Fruit fly (Drosophila melanogaster) whole organism, embryonic: ENCODE data around the gene CG15767.
A peak's percentile ranks its signal among the peaks of the same experiment; 100 is the strongest.

ENCODE experiments used
- Bgb ChIP-seq: fragments of 200-800 bp; sonication (Bioruptor generic); IDR thresholded peaks from 2 replicates; pipeline ENCODE4 v1.3.6; 2022; ENCODE audit warnings: missing biosample characterization, missing genetic modification characterization; ENCODE audit not compliant: partially characterized antibody
- CG10431 ChIP-seq: fragments of 200-800 bp; sonication (Bioruptor generic); optimal IDR thresholded peaks from 3 replicates; lab custom pipeline; 2018; ENCODE audit warnings: missing biosample characterization, mild to moderate bottlenecking, missing genetic modification characterization
- CG10565 ChIP-seq: fragments of 200-800 bp; sonication (Bioruptor generic); optimal IDR thresholded peaks from 3 replicates; lab custom pipeline; 2016; ENCODE audit warnings: missing biosample characterization, mild to moderate bottlenecking, missing genetic modification characterization
- CG10959 ChIP-seq: fragments of 200-800 bp; sonication (Bioruptor generic); IDR thresholded peaks from 2 replicates; pipeline ENCODE4 v1.3.6; 2022; ENCODE audit warnings: missing biosample characterization, missing genetic modification characterization
- CG11456 ChIP-seq: fragments of 200-800 bp; sonication (Bioruptor generic); IDR thresholded peaks from 3 replicates; pipeline ENCODE4 v1.3.6; 2022; ENCODE audit warnings: missing biosample characterization, missing genetic modification characterization
- CG12219 ChIP-seq: fragments of 200-800 bp; sonication (Bioruptor generic); optimal IDR thresholded peaks from 3 replicates; lab custom pipeline; 2018; ENCODE audit warnings: missing biosample characterization, mild to moderate bottlenecking, missing genetic modification characterization
- CG12659 ChIP-seq: fragments of 200-800 bp; sonication (Bioruptor generic); optimal IDR thresholded peaks from 3 replicates; lab custom pipeline; 2017; ENCODE audit warnings: mild to moderate bottlenecking, missing biosample characterization, missing genetic modification reagents, missing genetic modification characterization
- CG15269 ChIP-seq: fragments of 200-800 bp; sonication (Bioruptor generic); optimal IDR thresholded peaks from 2 replicates; lab custom pipeline; 2018; ENCODE audit warnings: missing biosample characterization, mild to moderate bottlenecking, missing genetic modification characterization, moderate library complexity
- CG1529 ChIP-seq: fragments of 200-800 bp; sonication (Bioruptor generic); optimal IDR thresholded peaks from 3 replicates; lab custom pipeline; 2018; ENCODE audit warnings: missing biosample characterization, missing genetic modification characterization
- CG15601 ChIP-seq: fragments of 200-800 bp; sonication (Bioruptor generic); optimal IDR thresholded peaks from 3 replicates; lab custom pipeline; 2019; ENCODE audit warnings: missing biosample characterization, mild to moderate bottlenecking, missing genetic modification characterization, moderate library complexity
- CG1602 ChIP-seq: fragments of 200-800 bp; sonication (Bioruptor generic); optimal IDR thresholded peaks from 3 replicates; lab custom pipeline; 2016; ENCODE audit warnings: missing biosample characterization, missing genetic modification characterization
- CG1647 ChIP-seq: fragments of 200-800 bp; sonication (Bioruptor generic); optimal IDR thresholded peaks from 3 replicates; lab custom pipeline; 2016; ENCODE audit warnings: missing biosample characterization, missing genetic modification characterization
- CG17912 ChIP-seq: fragments of 200-800 bp; sonication (Bioruptor generic); optimal IDR thresholded peaks from 2 replicates; lab custom pipeline; 2018; ENCODE audit warnings: missing biosample characterization, mild to moderate bottlenecking, missing genetic modification characterization
- CG1792 ChIP-seq: fragments of 200-800 bp; sonication (Bioruptor generic); optimal IDR thresholded peaks from 2 replicates; lab custom pipeline; 2016; ENCODE audit warnings: missing biosample characterization, missing genetic modification characterization
- CG18262 ChIP-seq: fragments of 200-800 bp; optimal IDR thresholded peaks from 3 replicates; lab custom pipeline; 2019; ENCODE audit warnings: missing biosample characterization, mild to moderate bottlenecking, missing genetic modification characterization, moderate library complexity
- CG2889 ChIP-seq: fragments of 200-800 bp; sonication (Bioruptor generic); IDR thresholded peaks from 3 replicates; pipeline ENCODE4 v1.3.6; 2022; ENCODE audit warnings: missing biosample characterization, missing genetic modification characterization
- CG33213 ChIP-seq: fragments of 200-800 bp; sonication (Bioruptor generic); optimal IDR thresholded peaks from 3 replicates; lab custom pipeline; 2016; ENCODE audit warnings: missing biosample characterization, missing genetic modification characterization
- CG6765 ChIP-seq: fragments of 200-800 bp; sonication (Bioruptor generic); optimal IDR thresholded peaks from 3 replicates; lab custom pipeline; 2017; ENCODE audit warnings: missing biosample characterization, mild to moderate bottlenecking, missing genetic modification characterization
- CG7987 ChIP-seq: fragments of 200-800 bp; sonication (Bioruptor generic); optimal IDR thresholded peaks from 2 replicates; lab custom pipeline; 2018; ENCODE audit warnings: missing biosample characterization, mild to moderate bottlenecking, missing genetic modification characterization, moderate library complexity
- CG8359 ChIP-seq: fragments of 200-800 bp; sonication (Bioruptor generic); optimal IDR thresholded peaks from 2 replicates; lab custom pipeline; 2017; ENCODE audit warnings: missing biosample characterization, mild to moderate bottlenecking, missing genetic modification characterization, borderline replicate concordance
- CG8924 ChIP-seq: fragments of 200-800 bp; optimal IDR thresholded peaks from 3 replicates; lab custom pipeline; 2019; ENCODE audit warnings: missing biosample characterization, mild to moderate bottlenecking, missing genetic modification characterization, moderate library complexity
- CG9437 ChIP-seq: fragments of 200-800 bp; sonication (Bioruptor generic); optimal IDR thresholded peaks from 2 replicates; lab custom pipeline; 2018; ENCODE audit warnings: missing biosample characterization, mild to moderate bottlenecking, missing genetic modification characterization
- Dek ChIP-seq: fragments of 200-800 bp; sonication (Bioruptor generic); optimal IDR thresholded peaks from 3 replicates; lab custom pipeline; 2019; ENCODE audit warnings: missing biosample characterization, mild to moderate bottlenecking, missing genetic modification characterization, moderate library complexity
- Dp ChIP-seq: fragments of 200-800 bp; sonication (Bioruptor generic); optimal IDR thresholded peaks from 2 replicates; lab custom pipeline; 2018; ENCODE audit warnings: missing biosample characterization, mild to moderate bottlenecking, missing genetic modification characterization, moderate library complexity
- Ets97D ChIP-seq: fragments of 200-800 bp; sonication (Bioruptor generic); optimal IDR thresholded peaks from 3 replicates; lab custom pipeline; 2016; ENCODE audit warnings: missing biosample characterization, missing genetic modification characterization
- Lhr ChIP-seq: fragments of 200-800 bp; sonication (Bioruptor generic); optimal IDR thresholded peaks from 3 replicates; lab custom pipeline; 2017; ENCODE audit warnings: mild to moderate bottlenecking, missing biosample characterization, missing genetic modification reagents, missing genetic modification characterization
- Lpt ChIP-seq: fragments of >200 bp; optimal IDR thresholded peaks from 2 replicates; lab custom pipeline; 2018; ENCODE audit warnings: missing biosample characterization, missing genetic modification characterization
- Mes4 ChIP-seq: fragments of 200-800 bp; sonication (Bioruptor generic); optimal IDR thresholded peaks from 2 replicates; lab custom pipeline; 2016; ENCODE audit warnings: missing biosample characterization, missing genetic modification characterization
- Oli ChIP-seq: fragments of 200-800 bp; sonication (Bioruptor generic); optimal IDR thresholded peaks from 2 replicates; lab custom pipeline; 2018; ENCODE audit warnings: missing biosample characterization, mild to moderate bottlenecking, missing genetic modification characterization, moderate library complexity
- PHDP ChIP-seq: fragments of 200-800 bp; sonication (Bioruptor generic); optimal IDR thresholded peaks from 3 replicates; lab custom pipeline; 2018; ENCODE audit warnings: missing biosample characterization, mild to moderate bottlenecking, missing genetic modification characterization, moderate library complexity
- Xrp1 ChIP-seq: fragments of 200-800 bp; sonication (Bioruptor generic); IDR thresholded peaks from 2 replicates; pipeline ENCODE4 v1.3.6; 2022; ENCODE audit warnings: missing biosample characterization, missing genetic modification characterization
- ash1 ChIP-seq: fragments of 200-800 bp; sonication (Bioruptor generic); optimal IDR thresholded peaks from 2 replicates; lab custom pipeline; 2018; ENCODE audit warnings: missing biosample characterization, mild to moderate bottlenecking, missing genetic modification characterization
- ci ChIP-seq: fragments of 200-800 bp; sonication (Bioruptor generic); IDR thresholded peaks from 3 replicates; pipeline ENCODE4 v1.3.6; 2022; ENCODE audit warnings: missing biosample characterization, missing genetic modification characterization
- dmrt11E ChIP-seq: fragments of 200-800 bp; sonication (Bioruptor generic); optimal IDR thresholded peaks from 3 replicates; lab custom pipeline; 2018; ENCODE audit warnings: missing biosample characterization, mild to moderate bottlenecking, missing genetic modification characterization, moderate library complexity
- dmrt99B ChIP-seq: fragments of 200-800 bp; sonication (Bioruptor generic); optimal IDR thresholded peaks from 2 replicates; lab custom pipeline; 2018; ENCODE audit warnings: missing biosample characterization, mild to moderate bottlenecking, missing genetic modification characterization, moderate library complexity
- ewg ChIP-seq: fragments of 200-800 bp; sonication (Bioruptor generic); optimal IDR thresholded peaks from 3 replicates; lab custom pipeline; 2017; ENCODE audit warnings: mild to moderate bottlenecking, missing biosample characterization, missing genetic modification reagents, missing genetic modification characterization
- exex ChIP-seq: fragments of 200-800 bp; sonication (Bioruptor generic); optimal IDR thresholded peaks from 4 replicates; lab custom pipeline; 2018; ENCODE audit warnings: missing biosample characterization, mild to moderate bottlenecking, missing genetic modification characterization, moderate library complexity
- gem ChIP-seq: fragments of 200-800 bp; sonication (Bioruptor generic); optimal IDR thresholded peaks from 2 replicates; lab custom pipeline; 2019; ENCODE audit warnings: missing biosample characterization, mild to moderate bottlenecking, missing genetic modification characterization, moderate library complexity
- ham ChIP-seq: fragments of 200-800 bp; sonication (Bioruptor generic); IDR thresholded peaks from 2 replicates; pipeline ENCODE4 v1.3.6; 2022; ENCODE audit warnings: missing biosample characterization, missing genetic modification characterization
- ken ChIP-seq: fragments of 200-800 bp; sonication (Bioruptor generic); IDR thresholded peaks from 3 replicates; pipeline ENCODE4 v1.3.6; 2022; ENCODE audit warnings: missing biosample characterization, missing genetic modification characterization
- nau ChIP-seq: fragments of 200-800 bp; sonication (Bioruptor generic); optimal IDR thresholded peaks from 3 replicates; lab custom pipeline; 2017; ENCODE audit warnings: missing biosample characterization, mild to moderate bottlenecking, missing genetic modification characterization, missing genetic modification reagents
- nerfin-1 ChIP-seq: fragments of 200-800 bp; sonication (Bioruptor generic); optimal IDR thresholded peaks from 3 replicates; lab custom pipeline; 2019; ENCODE audit warnings: missing biosample characterization, mild to moderate bottlenecking, missing genetic modification characterization, moderate library complexity
- oc ChIP-seq: fragments of 200-800 bp; sonication (Bioruptor generic); optimal IDR thresholded peaks from 2 replicates; lab custom pipeline; 2018; ENCODE audit warnings: missing biosample characterization, mild to moderate bottlenecking, missing genetic modification characterization, moderate library complexity
- org-1 ChIP-seq: fragments of 200-800 bp; sonication (Bioruptor generic); optimal IDR thresholded peaks from 2 replicates; lab custom pipeline; 2017; ENCODE audit warnings: missing biosample characterization, missing genetic modification characterization
- prd ChIP-seq, 3 experiments: fragments of >200 bp in 2 of 3; fragments of 200-800 bp in 1 of 3; sonication (Bioruptor generic) in 1 of 3; optimal IDR thresholded peaks in 2 of 3; IDR thresholded peaks in 1 of 3; 2 replicates in 2 of 3; 3 replicates in 1 of 3; pipeline versions ENCODE4 v1.3.6 to Lab custom; 2017 to 2022; ENCODE audit warnings: missing biosample characterization in 1 of 3, missing genetic modification characterization in 1 of 3
- salm ChIP-seq: fragments of 200-800 bp; sonication (Bioruptor generic); optimal IDR thresholded peaks from 2 replicates; lab custom pipeline; 2018; ENCODE audit warnings: missing biosample characterization, mild to moderate bottlenecking, missing genetic modification characterization
- sima ChIP-seq: fragments of 200-800 bp; sonication (Bioruptor generic); optimal IDR thresholded peaks from 2 replicates; lab custom pipeline; 2016; ENCODE audit warnings: missing biosample characterization, missing genetic modification characterization
- sisA ChIP-seq: fragments of 200-800 bp; sonication (Bioruptor generic); IDR thresholded peaks from 2 replicates; pipeline ENCODE4 v1.3.6; 2022; ENCODE audit warnings: missing biosample characterization, missing genetic modification characterization
- sr ChIP-seq: fragments of 200-800 bp; sonication (Bioruptor generic); IDR thresholded peaks from 3 replicates; pipeline ENCODE4 v1.3.6; 2022; ENCODE audit warnings: missing biosample characterization, missing genetic modification characterization
- wor ChIP-seq: fragments of 200-800 bp; sonication (Bioruptor generic); IDR thresholded peaks from 2 replicates; pipeline ENCODE4 v1.3.6; 2022; ENCODE audit warnings: missing biosample characterization, missing genetic modification characterization

The CG15767 gene

DNA sequence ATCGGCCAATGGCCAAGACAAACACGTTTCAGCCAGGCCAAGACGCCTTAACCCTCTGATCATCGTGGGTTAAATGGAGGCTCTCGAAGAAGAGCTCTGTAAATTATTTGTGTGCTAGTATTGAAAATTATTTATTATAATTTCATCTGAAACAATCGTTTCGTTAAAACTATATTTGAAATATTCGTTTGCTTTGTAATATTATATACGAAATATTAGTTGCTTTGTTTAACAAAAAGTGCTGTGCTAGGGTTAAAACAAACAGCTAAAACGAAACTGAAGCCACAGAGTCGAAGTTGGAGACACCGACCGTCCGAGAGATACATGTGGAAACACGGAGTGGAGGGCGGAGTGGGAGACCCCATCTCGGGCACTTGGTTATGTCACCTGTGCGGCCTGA lies 2.7 kb upstream of the CG15767 start:
- TF ChIP-seq PHDP (tag; lab: Kevin White, UChicago) (peak; percentile 37), CG8359 (GFP tag; lab: Kevin White, UChicago) (no peak), Lhr (no peak), CG15269 (tag; lab: Kevin White, UChicago) (peak; percentile 57), ham (GFP tag; lab: Robert Waterston, UW) (no peak), CG18262 (peak; percentile 58), CG17912 (GFP tag; lab: Kevin White, UChicago) (no peak), CG2889 (GFP tag; lab: Robert Waterston, UW) (no peak), oc (tag; lab: Kevin White, UChicago) (peak; percentile 33), CG6765 (GFP tag; lab: Kevin White, UChicago) (no peak), CG33213 (GFP tag; lab: Kevin White, UChicago) (no peak), Lpt (GFP tag; lab: Kevin White, UChicago) (no peak), nerfin-1 (tag; lab: Kevin White, UChicago) (no peak), CG10959 (no peak), CG12219 (no peak), sima (GFP tag; lab: Kevin White, UChicago) (no peak), Mes4 (GFP tag; lab: Kevin White, UChicago) (no peak), sr (no peak), ken (GFP tag; lab: Robert Waterston, UW) (peak; percentile 30; the same call in 1 of the 3 replicates), ewg (GFP tag; lab: Kevin White, UChicago) (no peak), Bgb (GFP tag; lab: Robert Waterston, UW) (no peak), Ets97D (GFP tag; lab: Kevin White, UChicago) (no peak), Dp (no peak), CG7987 (GFP tag; lab: Kevin White, UChicago) (no peak), CG1529 (peak; percentile 3), CG12659 (GFP tag; lab: Kevin White, UChicago) (no peak), CG1647 (no peak), CG1602 (GFP tag; lab: Kevin White, UChicago) (no peak), Xrp1 (GFP tag; lab: Robert Waterston, UW) (peak; percentile 34; the same call in 1 of the 2 replicates), CG10431 (GFP tag; lab: Kevin White, UChicago) (no peak), dmrt11E (tag; lab: Kevin White, UChicago) (no peak), exex (no peak), nau (GFP tag; lab: Kevin White, UChicago) (no peak), salm (tag; lab: Kevin White, UChicago) (peak; percentile 49), CG15601 (tag; lab: Kevin White, UChicago) (no peak), prd (optimal IDR thresholded peaks at IDR 0.05; lab: Kevin White, UChicago) (no peak), prd (GFP tag; IDR thresholded peaks at IDR 0.05; lab: Robert Waterston, UW) (peak; percentile 26; the same call in 1 of the 3 replicates), CG1792 (GFP tag; lab: Kevin White, UChicago) (no peak), wor (GFP tag; lab: Robert Waterston, UW) (no peak; the same call in 1 of the 2 replicates), ash1 (no peak), Oli (tag; lab: Kevin White, UChicago) (peak; percentile 52), CG8924 (tag; lab: Kevin White, UChicago) (peak; percentile 48), CG9437 (GFP tag; lab: Kevin White, UChicago) (no peak), CG11456 (GFP tag; lab: Robert Waterston, UW) (no peak), Dek (tag; lab: Kevin White, UChicago) (peak; percentile 16), ci (GFP tag; lab: Robert Waterston, UW) (peak; percentile 44; the same call in 2 of the 3 replicates), org-1 (GFP tag; lab: Kevin White, UChicago) (peak; percentile 1), CG10565 (no peak), sisA (GFP tag; lab: Robert Waterston, UW) (no peak), gem (peak; percentile 65), dmrt99B (peak; percentile 72)
